Worm (Caenorhabditis elegans): Measurements from ENCODE around the gene F11D11.22.

ce11 chrV:18737646-18738045, 24.5 kb upstream of the F11D11.22 start:
- TF ChIP-seq sox-4 (tag; optimal IDR thresholded peaks at IDR 0.05), result no peak
- no peak for TF ChIP-seq zip-5 (tag; optimal IDR thresholded peaks at IDR 0.05)
- no peak for TF ChIP-seq fkh-10 (GFP tag; optimal IDR thresholded peaks at IDR 0.05)
- no peak for TF ChIP-seq ama-1 (optimal IDR thresholded peaks at IDR 0.05)
- no peak for TF ChIP-seq ets-4 (tag; optimal IDR thresholded peaks at IDR 0.05)

All from whole organism, late embryonic.